Worm (Caenorhabditis elegans) whole organism, L4 larva: ENCODE results near the gene AH10.4.

Experiments
- F26F4.8 ChIP-seq: fragments of 200-800 bp; sonication (Bioruptor generic); conservative IDR thresholded peaks from 2 replicates; pipeline ENCODE4 v1.3.6; 2022; ENCODE audit warnings: missing genetic modification characterization, missing compliant biosample characterization
- F49E8.2 ChIP-seq: sonication (generic microtip); optimal IDR thresholded peaks from 2 replicates; lab custom pipeline; 2016; ENCODE audit warnings: missing compliant biosample characterization, mild to moderate bottlenecking, missing genetic modification characterization, borderline replicate concordance
- R02D3.7 ChIP-seq: fragments of 150-350 bp; sonication (generic microtip); optimal IDR thresholded peaks from 3 replicates; lab custom pipeline; 2014; ENCODE audit warnings: missing biosample characterization, missing genetic modification characterization
- aha-1 ChIP-seq: fragments of 150-350 bp; peaks from one replicate; lab custom pipeline; 2014; ENCODE audit warnings: missing biosample characterization, missing genetic modification characterization
- attf-4 ChIP-seq: sonication (generic microtip); optimal IDR thresholded peaks from 3 replicates; lab custom pipeline; 2017; ENCODE audit warnings: missing biosample characterization, missing genetic modification characterization
- ceh-28 ChIP-seq: fragments of 150-350 bp; optimal IDR thresholded peaks from 2 replicates; lab custom pipeline; 2014; ENCODE audit warnings: missing biosample characterization, missing genetic modification reagents, missing genetic modification characterization
- ceh-82 ChIP-seq: sonication (generic microtip); optimal IDR thresholded peaks from 2 replicates; lab custom pipeline; 2017; ENCODE audit warnings: missing biosample characterization, missing genetic modification characterization
- daf-16 ChIP-seq, 3 experiments: sonication (generic microtip); optimal IDR thresholded peaks; 2 replicates each; lab custom pipeline; 2016 to 2017; ENCODE audit warnings: missing genetic modification characterization in 3 of 3, missing genetic modification reagents in 3 of 3, mild to moderate bottlenecking in 2 of 3, missing compliant biosample characterization in 2 of 3, missing biosample characterization in 1 of 3, moderate library complexity in 1 of 3
- dmd-6 ChIP-seq: fragments of 200-800 bp; sonication (Bioruptor generic); IDR thresholded peaks from 2 replicates; pipeline ENCODE4 v1.3.6; 2022; ENCODE audit warnings: missing genetic modification reagents, missing genetic modification characterization, missing compliant biosample characterization
- dmd-8 ChIP-seq: fragments of 200-800 bp; sonication (Bioruptor generic); IDR thresholded peaks from 2 replicates; pipeline ENCODE4 v1.3.6; 2022; ENCODE audit warnings: missing genetic modification characterization, missing compliant biosample characterization
- dpl-1 ChIP-seq: fragments of 150-350 bp; optimal IDR thresholded peaks from 2 replicates; lab custom pipeline; 2014; ENCODE audit warnings: missing biosample characterization, missing genetic modification reagents, missing genetic modification characterization
- dve-1 ChIP-seq: sonication (generic microtip); optimal IDR thresholded peaks from 2 replicates; lab custom pipeline; 2017; ENCODE audit warnings: antibody characterized with exemption, mild to moderate bottlenecking, missing genetic modification characterization, missing compliant biosample characterization; ENCODE audit not compliant: insufficient read depth
- egl-27 ChIP-seq: sonication (generic microtip); optimal IDR thresholded peaks from 3 replicates; lab custom pipeline; 2017; ENCODE audit warnings: missing biosample characterization, missing genetic modification reagents, missing genetic modification characterization
- egl-43 ChIP-seq: fragments of 200-800 bp; sonication (Bioruptor generic); IDR thresholded peaks from 2 replicates; pipeline ENCODE4 v1.3.6; 2022; ENCODE audit warnings: missing genetic modification reagents, missing genetic modification characterization, missing compliant biosample characterization
- hlh-11 ChIP-seq: fragments of 200-800 bp; sonication (Bioruptor generic); optimal IDR thresholded peaks from 2 replicates; lab custom pipeline; 2018; ENCODE audit warnings: mild to moderate bottlenecking, missing genetic modification characterization, missing compliant biosample characterization
- jun-1 ChIP-seq: fragments of 150-350 bp; optimal IDR thresholded peaks from 2 replicates; lab custom pipeline; 2014; ENCODE audit warnings: missing biosample characterization, missing genetic modification reagents, missing genetic modification characterization
- lin-38 ChIP-seq: fragments of 200-800 bp; sonication (Bioruptor generic); IDR thresholded peaks from 2 replicates; pipeline ENCODE4 v1.3.6; 2022; ENCODE audit warnings: missing genetic modification reagents, missing genetic modification characterization, missing compliant biosample characterization
- lsy-2 ChIP-seq, 2 experiments: fragments of 150-350 bp in 1 of 2; sonication (generic microtip) in 1 of 2; optimal IDR thresholded peaks; 2 replicates each; lab custom pipeline; 2014 to 2017; ENCODE audit warnings: missing biosample characterization in 2 of 2, missing genetic modification characterization in 2 of 2
- madf-5 ChIP-seq, 2 experiments: fragments of 200-800 bp; sonication (Bioruptor generic); IDR thresholded peaks; 2 replicates each; pipeline ENCODE4 v1.3.6; 2022; ENCODE audit warnings: missing compliant biosample characterization in 2 of 2, missing genetic modification characterization in 2 of 2
- madf-9 ChIP-seq: fragments of 200-800 bp; sonication (Bioruptor generic); conservative IDR thresholded peaks from 2 replicates; pipeline ENCODE4 v1.3.6; 2022; ENCODE audit warnings: missing genetic modification reagents, missing genetic modification characterization, missing compliant biosample characterization
- mes-2 ChIP-seq: sonication (generic microtip); optimal IDR thresholded peaks from 2 replicates; lab custom pipeline; 2016; ENCODE audit warnings: missing genotype, mild to moderate bottlenecking, missing genetic modification characterization, missing compliant biosample characterization; ENCODE audit not compliant: poor library complexity, severe bottlenecking
- mxl-3 ChIP-seq: fragments of 200-800 bp; sonication (Bioruptor generic); optimal IDR thresholded peaks from 2 replicates; lab custom pipeline; 2018; ENCODE audit warnings: mild to moderate bottlenecking, missing genetic modification characterization, missing compliant biosample characterization
- nhr-11 ChIP-seq: fragments of 150-350 bp; optimal IDR thresholded peaks from 2 replicates; lab custom pipeline; 2014; ENCODE audit warnings: missing biosample characterization, missing genetic modification characterization
- nhr-28 ChIP-seq: fragments of 150-350 bp; optimal IDR thresholded peaks from 2 replicates; lab custom pipeline; 2014; ENCODE audit warnings: missing biosample characterization, missing genetic modification characterization
- nhr-77 ChIP-seq: fragments of 150-350 bp; optimal IDR thresholded peaks from 2 replicates; lab custom pipeline; 2014; ENCODE audit warnings: missing biosample characterization, missing genetic modification characterization
- pha-4 ChIP-seq, 2 experiments: fragments of 150-350 bp in 1 of 2; fragments of 200-800 bp in 1 of 2; sonication (Bioruptor generic) in 1 of 2; IDR thresholded peaks in 1 of 2; optimal IDR thresholded peaks in 1 of 2; 2 replicates each; pipeline versions ENCODE4 v1.3.6 to Lab custom; 2014 to 2022; ENCODE audit warnings: missing genetic modification characterization in 2 of 2, missing genetic modification reagents in 2 of 2, missing biosample characterization in 1 of 2, missing compliant biosample characterization in 1 of 2
- pqm-1 ChIP-seq: sonication (generic microtip); optimal IDR thresholded peaks from 2 replicates; lab custom pipeline; 2017; ENCODE audit warnings: missing biosample characterization, missing genetic modification characterization
- rbr-2 ChIP-seq: sonication (generic microtip); optimal IDR thresholded peaks from 2 replicates; lab custom pipeline; 2016; ENCODE audit warnings: missing genotype, missing genetic modification characterization, missing compliant biosample characterization
- saeg-2 ChIP-seq: fragments of 200-800 bp; sonication (Bioruptor generic); IDR thresholded peaks from 2 replicates; pipeline ENCODE4 v1.3.6; 2022; ENCODE audit warnings: missing genetic modification reagents, missing genetic modification characterization, missing compliant biosample characterization
- snpc-1.2 ChIP-seq: fragments of 200-800 bp; sonication (Bioruptor generic); IDR thresholded peaks from 2 replicates; pipeline ENCODE4 v1.3.6; 2022; ENCODE audit warnings: missing genetic modification reagents, missing genetic modification characterization, missing compliant biosample characterization
- unc-62 ChIP-seq, 3 experiments: fragments of 150-350 bp in 1 of 3; sonication (generic microtip); optimal IDR thresholded peaks in 2 of 3; peaks in 1 of 3; 1 replicate in 1 of 3; 2 replicates in 2 of 3; lab custom pipeline; 2014 to 2017; ENCODE audit warnings: missing biosample characterization in 3 of 3, missing genetic modification characterization in 3 of 3, missing genetic modification reagents in 3 of 3, missing genotype in 1 of 3
- vab-7 ChIP-seq: fragments of 200-800 bp; sonication (Bioruptor generic); IDR thresholded peaks from 2 replicates; pipeline ENCODE4 v1.3.6; 2022; ENCODE audit warnings: missing genetic modification reagents, missing genetic modification characterization, missing compliant biosample characterization
- zag-1 ChIP-seq: fragments of 150-350 bp; optimal IDR thresholded peaks from 2 replicates; lab custom pipeline; 2014; ENCODE audit warnings: missing biosample characterization, missing genetic modification characterization
- zip-11 ChIP-seq: fragments of 200-800 bp; sonication (Bioruptor generic); IDR thresholded peaks from 2 replicates; pipeline ENCODE4 v1.3.6; 2022; ENCODE audit warnings: missing genetic modification characterization, missing compliant biosample characterization

The AH10.4 gene

DNA sequence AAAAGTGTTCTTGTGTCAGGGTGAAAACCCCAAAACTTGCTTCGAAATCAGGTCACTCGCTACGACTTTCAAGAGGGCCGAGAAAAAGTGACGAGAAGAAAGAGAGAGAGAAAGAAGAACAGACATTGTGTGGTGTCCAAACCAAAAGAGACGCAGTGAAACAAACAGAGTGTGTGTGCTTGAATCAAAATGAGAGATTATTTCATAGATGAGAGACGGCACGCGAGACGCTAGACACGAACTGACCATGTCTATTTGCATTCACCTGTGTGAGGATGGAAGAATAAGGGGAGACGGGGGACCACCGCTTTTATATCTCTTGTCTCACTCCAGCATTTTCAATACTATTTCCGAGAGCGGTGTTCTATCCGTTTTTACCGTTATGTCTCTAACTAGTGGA is 1.5 kb downstream of the AH10.4 start (continued):
- TF ChIP-seq egl-27 (no peak), lin-38 (GFP tag; lab: Robert Waterston, UW) (0 out of 2 replicates have a peak, but pooled peaks have one; percentile 27), pqm-1 (peak; percentile 39), daf-16 (GFP tag; optimal IDR thresholded peaks at IDR 0.05; lab: Kevin White, UChicago) (no peak), daf-16 (tag; optimal IDR thresholded peaks at IDR 0.05; lab: Kevin White, UChicago) (peak; percentile 34), hlh-11 (tag; lab: Kevin White, UChicago) (peak; percentile 89), mes-2 (peak; percentile 54), ceh-28 (tag; lab: Kevin White, UChicago) (no peak), pha-4 (GFP tag; IDR thresholded peaks at IDR 0.05; lab: Robert Waterston, UW) (no peak), pha-4 (tag; optimal IDR thresholded peaks at IDR 0.05; lab: Kevin White, UChicago) (peak; percentile 67), attf-4 (tag; lab: Kevin White, UChicago) (no peak), snpc-1.2 (GFP tag; lab: Robert Waterston, UW) (no peak), egl-43 (GFP tag; lab: Robert Waterston, UW) (0 out of 2 replicates have a peak, but pooled peaks have one; percentile 47), dve-1 (peak; percentile 65), ceh-82 (no peak), lsy-2 (tag; optimal IDR thresholded peaks at IDR 0.05; lab: Kevin White, UChicago) (peak; percentile 33 to 69), R02D3.7 (tag; lab: Kevin White, UChicago) (no peak), nhr-77 (peak; percentile 61), rbr-2 (peak; percentile 58), vab-7 (no peak), jun-1 (tag; lab: Kevin White, UChicago) (no peak), dmd-8 (no peak), zag-1 (tag; lab: Kevin White, UChicago) (no peak)

ce11 chrV:14134757-14135441 is 2.8 kb downstream of the AH10.4 start:
- TF ChIP-seq aha-1: peak; percentile 76
- TF ChIP-seq dve-1: peak; percentile 29
- no peak for TF ChIP-seq zip-11 (GFP tag; lab: Robert Waterston, UW)
- TF ChIP-seq daf-16 (GFP tag; optimal IDR thresholded peaks at IDR 0.05; lab: Kevin White, UChicago): no peak
- TF ChIP-seq daf-16 (tag; optimal IDR thresholded peaks at IDR 0.05; lab: Kevin White, UChicago): peak; percentile 58
- peak; percentile 12 for TF ChIP-seq mxl-3
- TF ChIP-seq unc-62 (GFP tag; optimal IDR thresholded peaks at IDR 0.05 in 1 of 2; lab: Kevin White, UChicago): no peak
- TF ChIP-seq unc-62 (tag; optimal IDR thresholded peaks at IDR 0.05; lab: Kevin White, UChicago): no peak
- TF ChIP-seq dmd-6 (GFP tag; lab: Robert Waterston, UW): peak; percentile 72
- peak; percentile 48 for TF ChIP-seq nhr-77
- 0 out of 4 replicates have a peak, but pooled peaks of 1 of the 2 experiments have one; percentile 13 for TF ChIP-seq madf-5 (GFP tag; IDR thresholded peaks at IDR 0.05; lab: Robert Waterston, UW)
- TF ChIP-seq nhr-28 (tag; lab: Kevin White, UChicago): peak; percentile 57
- no peak for TF ChIP-seq nhr-11 (tag; lab: Kevin White, UChicago)
- no peak for TF ChIP-seq F49E8.2
- no peak for TF ChIP-seq F26F4.8 (GFP tag; lab: Robert Waterston, UW)
- peak; percentile 36 for TF ChIP-seq hlh-11 (tag; lab: Kevin White, UChicago)
- peak; percentile 91 for TF ChIP-seq pqm-1

- TF ChIP-seq dpl-1 (GFP tag; lab: Kevin White, UChicago): peak; percentile 14
- peak; percentile 29 for TF ChIP-seq nhr-28 (tag; lab: Kevin White, UChicago)
- TF ChIP-seq madf-9: no peak
- TF ChIP-seq ceh-28 (tag; lab: Kevin White, UChicago): peak; percentile 2
- no peak for TF ChIP-seq daf-16 (GFP tag; optimal IDR thresholded peaks at IDR 0.05; lab: Kevin White, UChicago)
- peak; percentile 60 for TF ChIP-seq daf-16 (tag; optimal IDR thresholded peaks at IDR 0.05; lab: Kevin White, UChicago)
- TF ChIP-seq dmd-6 (GFP tag; lab: Robert Waterston, UW): peak; percentile 43
- peak; percentile 53 for TF ChIP-seq mes-2
- TF ChIP-seq hlh-11 (tag; lab: Kevin White, UChicago): peak; percentile 5
- TF ChIP-seq saeg-2 (GFP tag; lab: Robert Waterston, UW): no peak
- TF ChIP-seq, all 104 proteins: peak for 7
Measured at ce11 chrV:14133002-14133763, 4.5 kb downstream of the AH10.4 start.
